Worm (Caenorhabditis elegans): ENCODE data around the gene gar-2.

- no peak for TF ChIP-seq F22D6.2 (tag; optimal IDR thresholded peaks at IDR 0.05)
- no peak for TF ChIP-seq Y53F4B.3 (GFP tag; IDR thresholded peaks at IDR 0.05)
- TF ChIP-seq zim-3 (tag; optimal IDR thresholded peaks at IDR 0.05), result no peak
- TF ChIP-seq Y95B8A.8 (GFP tag; IDR thresholded peaks at IDR 0.05), result no peak
- TF ChIP-seq snpc-3.4 (tag; optimal IDR thresholded peaks at IDR 0.05), result no peak
- TF ChIP-seq K11D2.4 (GFP tag; IDR thresholded peaks at IDR 0.05), result no peak
Measured at ce11 chrIII:6362323-6362922, 53.3 kb downstream of the gar-2 start.

Data from whole organism, young adult.